Fruit fly (Drosophila melanogaster) Kc167 (cell line): ENCODE data around the gene CG8907.

Experiments
- Myc ChIP-seq: fragments of >200 bp; optimal IDR thresholded peaks from 2 replicates; lab custom pipeline; 2017; ENCODE audit warnings: missing external identifiers
- Sin3A ChIP-seq: fragments of >200 bp; optimal IDR thresholded peaks from 2 replicates; lab custom pipeline; 2018; ENCODE audit warnings: missing external identifiers
- h ChIP-seq: fragments of >200 bp; optimal IDR thresholded peaks from 3 replicates; lab custom pipeline; 2018; ENCODE audit warnings: missing external identifiers
- insv ChIP-seq: fragments of >200 bp; optimal IDR thresholded peaks from 3 replicates; lab custom pipeline; 2018; ENCODE audit warnings: missing external identifiers
- psq ChIP-seq: fragments of >200 bp; optimal IDR thresholded peaks from 2 replicates; lab custom pipeline; 2017; ENCODE audit warnings: missing external identifiers
- ttk ChIP-seq: sonication (Bioruptor generic); optimal IDR thresholded peaks from 2 replicates; lab custom pipeline; 2017; ENCODE audit warnings: missing external identifiers

CG8907 gene

dm6 chr3R:17059811-17060169 lies 51.7 kb downstream of the CG8907 start:
- TF ChIP-seq Sin3A (no peak), Myc (no peak), ttk (no peak), insv (no peak), psq (lab: Kevin White, UChicago) (no peak), h (lab: Kevin White, UChicago) (no peak)

- TF ChIP-seq psq (lab: Kevin White, UChicago): no peak
- no peak for TF ChIP-seq insv
- TF ChIP-seq Sin3A: no peak
- TF ChIP-seq ttk: no peak
- TF ChIP-seq Myc: no peak
- no peak for TF ChIP-seq h (lab: Kevin White, UChicago)
These were observed 52.2 kb downstream of the CG8907 start for dm6 chr3R:17060244-17060664.

dm6 chr3R:17060809-17061394 lies 52.8 kb downstream of the CG8907 start:
- TF ChIP-seq Sin3A: no peak
- TF ChIP-seq Myc: no peak
- TF ChIP-seq ttk: no peak
- TF ChIP-seq psq (lab: Kevin White, UChicago): no peak
- TF ChIP-seq insv: no peak
- no peak for TF ChIP-seq h (lab: Kevin White, UChicago)

DNA sequence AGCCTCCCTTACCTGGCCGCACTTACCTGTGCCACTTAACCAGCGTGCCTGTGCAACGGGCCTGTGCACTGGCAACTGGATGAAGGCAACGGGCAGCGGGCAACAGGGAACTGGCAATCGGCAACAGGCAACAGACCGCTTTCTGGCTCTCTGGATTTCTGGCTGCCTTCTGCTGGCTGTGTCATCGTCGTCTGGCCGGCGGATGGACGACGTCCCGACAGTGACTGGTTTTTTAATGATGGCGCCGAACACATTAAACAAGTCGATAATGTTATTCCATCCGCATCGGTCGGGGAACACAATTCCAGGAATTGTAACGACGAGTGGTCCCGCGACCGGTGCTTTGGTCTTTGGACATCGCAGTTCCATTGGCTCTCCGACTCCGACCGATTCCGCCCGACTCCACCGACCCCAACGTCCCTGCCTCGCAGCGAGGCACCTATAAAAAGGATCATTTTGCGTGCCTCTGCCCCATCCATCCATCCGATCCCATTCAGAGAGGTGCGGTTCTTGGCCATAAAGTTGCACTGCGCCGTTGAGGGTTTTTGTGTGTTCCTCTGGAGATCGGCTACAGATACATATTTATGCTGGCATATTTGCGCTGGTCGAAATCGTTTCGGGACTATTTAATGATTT lies 53.8 kb downstream of the CG8907 start:
- TF ChIP-seq h (lab: Kevin White, UChicago) (no peak), Sin3A (no peak), psq (lab: Kevin White, UChicago) (no peak), Myc (no peak), ttk (no peak), insv (no peak)
